Fruit fly (Drosophila melanogaster) whole organism, wandering third instar larva: ENCODE measurements around the gene mTerf3.

Experiments used
- CG32264 ChIP-seq: fragments of 200-800 bp; sonication (Bioruptor generic); optimal IDR thresholded peaks from 2 replicates; lab custom pipeline; 2016; ENCODE audit warnings: missing biosample characterization, missing genetic modification characterization
- Dfd ChIP-seq: fragments of >200 bp; optimal IDR thresholded peaks from 2 replicates; lab custom pipeline; 2017; ENCODE audit warnings: missing biosample characterization, missing genetic modification characterization
- GATAd ChIP-seq: sonication (Bioruptor generic); optimal IDR thresholded peaks from 2 replicates; lab custom pipeline; 2016; ENCODE audit warnings: missing biosample characterization, missing genetic modification characterization
- HLH106 ChIP-seq: fragments of 200-800 bp; optimal IDR thresholded peaks from 3 replicates; lab custom pipeline; 2019; ENCODE audit warnings: missing biosample characterization, mild to moderate bottlenecking, missing genetic modification characterization, moderate library complexity
- Hnf4 ChIP-seq: fragments of 200-800 bp; sonication (Bioruptor generic); optimal IDR thresholded peaks from 2 replicates; lab custom pipeline; 2016; ENCODE audit warnings: missing biosample characterization, mild to moderate bottlenecking, missing genetic modification characterization
- Hr83 ChIP-seq: fragments of 200-300 bp; sonication (Bioruptor generic); optimal IDR thresholded peaks from 2 replicates; lab custom pipeline; 2016; ENCODE audit warnings: missing biosample characterization, mild to moderate bottlenecking, missing genetic modification characterization, moderate library complexity; ENCODE audit not compliant: poor library complexity, severe bottlenecking
- Mio ChIP-seq: sonication (Bioruptor generic); optimal IDR thresholded peaks from 2 replicates; lab custom pipeline; 2016; ENCODE audit warnings: missing biosample characterization, missing genetic modification characterization
- Myc ChIP-seq: fragments of >200 bp; optimal IDR thresholded peaks from 2 replicates; lab custom pipeline; 2017
- N ChIP-seq: fragments of >200 bp; optimal IDR thresholded peaks from 2 replicates; lab custom pipeline; 2018; ENCODE audit warnings: missing biosample characterization, missing external identifiers, missing genetic modification characterization
- Rel ChIP-seq, 2 experiments: fragments of 200-800 bp; sonication (Bioruptor generic) in 1 of 2; optimal IDR thresholded peaks; 2 replicates in 1 of 2; 3 replicates in 1 of 2; lab custom pipeline; 2016 to 2019; ENCODE audit warnings: mild to moderate bottlenecking in 2 of 2, missing biosample characterization in 2 of 2, missing genetic modification characterization in 2 of 2, moderate library complexity in 1 of 2
- Sp1 ChIP-seq: fragments of 200-800 bp; sonication (Bioruptor generic); optimal IDR thresholded peaks from 3 replicates; lab custom pipeline; 2019; ENCODE audit warnings: missing biosample characterization, mild to moderate bottlenecking, missing genetic modification characterization, moderate library complexity
- brk ChIP-seq: fragments of 200-800 bp; sonication (Bioruptor generic); optimal IDR thresholded peaks from 2 replicates; lab custom pipeline; 2016; ENCODE audit warnings: missing biosample characterization, mild to moderate bottlenecking, missing genetic modification characterization
- dl ChIP-seq, 2 experiments: fragments of 175-275, 200-275 bp in 1 of 2; fragments of 200-275 bp in 1 of 2; sonication (Bioruptor generic); optimal IDR thresholded peaks; lab custom pipeline; 2018; ENCODE audit warnings: mild to moderate bottlenecking in 2 of 2, missing biosample characterization in 2 of 2, missing genetic modification characterization in 2 of 2, moderate library complexity in 2 of 2; ENCODE audit not compliant: partially characterized antibody in 2 of 2, insufficient read depth in 1 of 2
- dsf ChIP-seq: sonication (Bioruptor generic); optimal IDR thresholded peaks from 2 replicates; lab custom pipeline; 2016; ENCODE audit warnings: missing biosample characterization, missing genetic modification characterization, borderline replicate concordance
- fru ChIP-seq: fragments of 200-800 bp; sonication (Bioruptor generic); optimal IDR thresholded peaks from 3 replicates; lab custom pipeline; 2016; ENCODE audit warnings: missing biosample characterization, mild to moderate bottlenecking, missing genetic modification characterization
- h ChIP-seq: fragments of 200-800 bp; sonication (Bioruptor generic); optimal IDR thresholded peaks from 3 replicates; lab custom pipeline; 2016; ENCODE audit warnings: missing biosample characterization, mild to moderate bottlenecking, missing genetic modification characterization
- lola ChIP-seq: fragments of >200 bp; optimal IDR thresholded peaks from 2 replicates; lab custom pipeline; 2017; ENCODE audit warnings: missing biosample characterization, missing genetic modification characterization
- tai ChIP-seq: sonication (Bioruptor generic); optimal IDR thresholded peaks from 2 replicates; lab custom pipeline; 2016; ENCODE audit warnings: missing biosample characterization, missing genetic modification characterization
- usp ChIP-seq: fragments of >200 bp; optimal IDR thresholded peaks from 2 replicates; lab custom pipeline; 2017; ENCODE audit warnings: missing biosample characterization, missing genetic modification characterization

Gene mTerf3

dm6 chr3L:20470991-20471498, 49.5 kb downstream of the mTerf3 start:
- TF ChIP-seq Dfd: no peak
- no peak for TF ChIP-seq h (GFP tag; lab: Kevin White, UChicago)
- TF ChIP-seq fru (GFP tag; lab: Kevin White, UChicago): no peak
- no peak for TF ChIP-seq Rel (GFP tag; optimal IDR thresholded peaks at IDR 0.05; lab: Kevin White, UChicago)
- TF ChIP-seq Rel (tag; optimal IDR thresholded peaks at IDR 0.05; lab: Kevin White, UChicago): no peak
- TF ChIP-seq dl (GFP tag; optimal IDR thresholded peaks at IDR 0.05; lab: Kevin White, UChicago; ENCODE audit: insufficient read depth in 1 of 2, partially characterized antibody in 2 of 2): no peak
- no peak for TF ChIP-seq dsf (GFP tag; lab: Kevin White, UChicago)
- TF ChIP-seq Hnf4 (GFP tag; lab: Kevin White, UChicago): no peak
- TF ChIP-seq GATAd (GFP tag; lab: Kevin White, UChicago): no peak
- TF ChIP-seq lola (GFP tag; lab: Kevin White, UChicago): no peak
- TF ChIP-seq brk (GFP tag; lab: Kevin White, UChicago): no peak
- no peak for TF ChIP-seq Hr83
- TF ChIP-seq HLH106 (tag; lab: Kevin White, UChicago): no peak
- TF ChIP-seq Sp1: no peak
- TF ChIP-seq Mio (GFP tag; lab: Kevin White, UChicago): no peak
- no peak for TF ChIP-seq tai (GFP tag; lab: Kevin White, UChicago)
- no peak for TF ChIP-seq CG32264 (GFP tag; lab: Kevin White, UChicago)
- no peak for TF ChIP-seq Myc
- no peak for TF ChIP-seq usp (GFP tag; lab: Kevin White, UChicago)
- TF ChIP-seq N (GFP tag; lab: Kevin White, UChicago): no peak
